Fruit fly (Drosophila melanogaster) whole organism, adult: ENCODE data around the gene CG3342.

Experiments
- CG12768 ChIP-seq: fragments of 200-800 bp; sonication (Bioruptor generic); optimal IDR thresholded peaks from 2 replicates; lab custom pipeline; 2017; ENCODE audit warnings: missing biosample characterization, missing genetic modification characterization, mild to moderate bottlenecking, moderate library complexity, missing genetic modification reagents
- CG7045 ChIP-seq: fragments of 200-800 bp; sonication (Bioruptor generic); optimal IDR thresholded peaks from 2 replicates; lab custom pipeline; 2017; ENCODE audit warnings: missing biosample characterization, mild to moderate bottlenecking, missing genetic modification characterization
- Hr96 ChIP-seq: fragments of 200-800 bp; sonication (Bioruptor generic); optimal IDR thresholded peaks from 2 replicates; lab custom pipeline; 2016; ENCODE audit warnings: missing biosample characterization, missing genetic modification characterization
- pad ChIP-seq: fragments of 200-800 bp; sonication (Bioruptor generic); optimal IDR thresholded peaks from 3 replicates; lab custom pipeline; 2017; ENCODE audit warnings: missing biosample characterization, missing genetic modification characterization, mild to moderate bottlenecking, moderate library complexity, missing genetic modification reagents

dm6 chrX:6542331-6542730 lies 14.6 kb upstream of the CG3342 start:
- TF ChIP-seq Hr96 (no peak), CG12768 (GFP tag; lab: Kevin White, UChicago) (no peak), pad (GFP tag; lab: Kevin White, UChicago) (no peak), CG7045 (GFP tag; lab: Kevin White, UChicago) (no peak)
